Worm (Caenorhabditis elegans) whole organism, L2 larva: ENCODE data around the gene cex-1.

ENCODE experiments used
- C34F6.9 ChIP-seq: fragments of 150-350 bp; optimal IDR thresholded peaks from 2 replicates; lab custom pipeline; 2014; ENCODE audit warnings: missing biosample characterization, missing genetic modification characterization
- F13H6.1 ChIP-seq: sonication (generic microtip); optimal IDR thresholded peaks from 2 replicates; lab custom pipeline; 2016; ENCODE audit warnings: missing genetic modification characterization, missing compliant biosample characterization
- R02D3.7 ChIP-seq: fragments of 150-350 bp; optimal IDR thresholded peaks from 2 replicates; lab custom pipeline; 2014; ENCODE audit warnings: missing biosample characterization, missing genetic modification characterization
- ZK546.5 ChIP-seq: sonication (generic microtip); optimal IDR thresholded peaks from 2 replicates; lab custom pipeline; 2017; ENCODE audit warnings: missing biosample characterization, missing genetic modification characterization
- aly-2 ChIP-seq: fragments of 150-350 bp; optimal IDR thresholded peaks from 2 replicates; lab custom pipeline; 2014; ENCODE audit warnings: missing biosample characterization, missing genetic modification characterization
- ama-1 ChIP-seq: fragments of 150-350 bp; optimal IDR thresholded peaks from 2 replicates; lab custom pipeline; 2018; ENCODE audit warnings: inconsistent platforms
- ceh-82 ChIP-seq: fragments of 150-350 bp; optimal IDR thresholded peaks from 2 replicates; lab custom pipeline; 2014; ENCODE audit warnings: missing biosample characterization, missing genetic modification characterization
- crh-2 ChIP-seq: sonication (generic microtip); optimal IDR thresholded peaks from 2 replicates; lab custom pipeline; 2017; ENCODE audit warnings: missing biosample characterization, missing genetic modification characterization
- dmd-4 ChIP-seq: sonication (generic microtip); optimal IDR thresholded peaks from 2 replicates; lab custom pipeline; 2017; ENCODE audit warnings: missing biosample characterization, missing genetic modification characterization
- egl-27 ChIP-seq: sonication (generic microtip); optimal IDR thresholded peaks from 3 replicates; lab custom pipeline; 2017; ENCODE audit warnings: missing biosample characterization, missing genetic modification reagents, missing genetic modification characterization
- elt-1 ChIP-seq: fragments of 150-350 bp; optimal IDR thresholded peaks from 2 replicates; lab custom pipeline; 2014; ENCODE audit warnings: missing biosample characterization, missing genetic modification characterization
- fos-1 ChIP-seq: fragments of 150-350 bp; optimal IDR thresholded peaks from 2 replicates; lab custom pipeline; 2014; ENCODE audit warnings: missing biosample characterization, missing genetic modification characterization
- gmeb-1 ChIP-seq: fragments of 150-350 bp; optimal IDR thresholded peaks from 2 replicates; lab custom pipeline; 2014; ENCODE audit warnings: missing biosample characterization, missing genetic modification characterization
- lsy-2 ChIP-seq, 2 experiments: fragments of 150-350 bp in 1 of 2; sonication (generic microtip) in 1 of 2; optimal IDR thresholded peaks; 2 replicates each; lab custom pipeline; 2014 to 2017; ENCODE audit warnings: missing biosample characterization in 2 of 2, missing genetic modification characterization in 2 of 2
- mab-5 ChIP-seq: fragments of 150-350 bp; optimal IDR thresholded peaks from 2 replicates; lab custom pipeline; 2014; ENCODE audit warnings: missing biosample characterization, missing genetic modification characterization
- mbf-1 ChIP-seq: sonication (generic microtip); optimal IDR thresholded peaks from 2 replicates; lab custom pipeline; 2017; ENCODE audit warnings: missing biosample characterization, missing genetic modification characterization
- mdl-1 ChIP-seq, 2 experiments: fragments of 150-350 bp in 1 of 2; sonication (generic microtip) in 1 of 2; optimal IDR thresholded peaks; 2 replicates each; lab custom pipeline; 2017; ENCODE audit warnings: missing biosample characterization in 2 of 2, missing genetic modification characterization in 2 of 2
- nhr-11 ChIP-seq: fragments of 150-350 bp; optimal IDR thresholded peaks from 2 replicates; lab custom pipeline; 2014; ENCODE audit warnings: missing biosample characterization, missing genetic modification characterization
- nhr-21 ChIP-seq: fragments of 150-350 bp; optimal IDR thresholded peaks from 2 replicates; lab custom pipeline; 2014; ENCODE audit warnings: missing biosample characterization, missing genetic modification characterization
- nhr-237 ChIP-seq: fragments of 150-350 bp; optimal IDR thresholded peaks from 2 replicates; lab custom pipeline; 2014; ENCODE audit warnings: missing biosample characterization, missing genetic modification characterization
- nhr-25 ChIP-seq: fragments of 150-350 bp; sonication (generic microtip); optimal IDR thresholded peaks from 3 replicates; lab custom pipeline; 2014; ENCODE audit warnings: missing biosample characterization, missing genetic modification characterization
- nhr-77 ChIP-seq: fragments of 150-350 bp; optimal IDR thresholded peaks from 2 replicates; lab custom pipeline; 2014; ENCODE audit warnings: missing biosample characterization, missing genetic modification characterization
- peb-1 ChIP-seq: fragments of 150-350 bp; optimal IDR thresholded peaks from 2 replicates; lab custom pipeline; 2014; ENCODE audit warnings: missing biosample characterization, missing genetic modification characterization
- skn-1 ChIP-seq: sonication (generic microtip); optimal IDR thresholded peaks from 2 replicates; lab custom pipeline; 2017; ENCODE audit warnings: missing biosample characterization, missing genetic modification characterization
- sma-3 ChIP-seq: sonication (generic microtip); optimal IDR thresholded peaks from 2 replicates; lab custom pipeline; 2016; ENCODE audit warnings: missing genetic modification reagents, missing genetic modification characterization, missing compliant biosample characterization
- sma-9 ChIP-seq, 2 experiments: fragments of 150-350 bp in 1 of 2; sonication (generic microtip) in 1 of 2; optimal IDR thresholded peaks; 2 replicates each; lab custom pipeline; 2014 to 2016; ENCODE audit warnings: missing genetic modification characterization in 2 of 2, mild to moderate bottlenecking in 1 of 2, missing biosample characterization in 1 of 2, missing compliant biosample characterization in 1 of 2, missing genetic modification reagents in 1 of 2, moderate library complexity in 1 of 2
- unc-39 ChIP-seq: fragments of 150-350 bp; optimal IDR thresholded peaks from 2 replicates; lab custom pipeline; 2014; ENCODE audit warnings: missing biosample characterization, missing genetic modification characterization
- unc-62 ChIP-seq: fragments of 150-350 bp; optimal IDR thresholded peaks from 2 replicates; lab custom pipeline; 2014; ENCODE audit warnings: missing biosample characterization, missing genetic modification reagents, missing genetic modification characterization
- zag-1 ChIP-seq: fragments of 150-350 bp; optimal IDR thresholded peaks from 2 replicates; lab custom pipeline; 2014; ENCODE audit warnings: missing biosample characterization, missing genetic modification characterization
- ztf-1 ChIP-seq: fragments of 200-800 bp; sonication (Bioruptor generic); conservative IDR thresholded peaks from 2 replicates; pipeline ENCODE4 v1.3.6; 2022; ENCODE audit warnings: missing genetic modification characterization, missing compliant biosample characterization
- ztf-11 ChIP-seq: sonication (generic microtip); optimal IDR thresholded peaks from 2 replicates; lab custom pipeline; 2017; ENCODE audit warnings: missing biosample characterization, missing genetic modification characterization

Gene cex-1

ce11 chrII:5436833-5437232, 10.6 kb upstream of the cex-1 start, which contains the start of gene dct-5:
Gene dct-5, minus strand, starts transcription at chrII:5436933.
- TF ChIP-seq ama-1 (lab: Kevin White, UChicago): no peak
- TF ChIP-seq unc-39 (tag; lab: Kevin White, UChicago): no peak
- TF ChIP-seq fos-1 (tag; lab: Kevin White, UChicago): no peak
- no peak for TF ChIP-seq R02D3.7 (tag; lab: Kevin White, UChicago)
- no peak for TF ChIP-seq aly-2 (tag; lab: Kevin White, UChicago)
- TF ChIP-seq ZK546.5 (tag; lab: Kevin White, UChicago): no peak

- TF ChIP-seq peb-1 (no peak), dmd-4 (tag; lab: Kevin White, UChicago) (no peak), crh-2 (tag; lab: Kevin White, UChicago) (no peak), egl-27 (tag; lab: Kevin White, UChicago) (no peak)
Observed at ce11 chrII:5437586-5437985, 9.9 kb upstream of the cex-1 start, which contains the start of gene F07F6.1. Gene F07F6.1, plus strand, starts transcription at chrII:5437886.

- TF ChIP-seq dmd-4 (tag; lab: Kevin White, UChicago) (no peak), mbf-1 (no peak), unc-39 (tag; lab: Kevin White, UChicago) (no peak), zag-1 (no peak), ztf-1 (GFP tag; lab: Robert Waterston, UW) (no peak), lsy-2 (tag; optimal IDR thresholded peaks at IDR 0.05; lab: Kevin White, UChicago) (no peak)
Observed at ce11 chrII:5446506-5446905, 975 bp upstream of the cex-1 start, which contains the start of gene nmr-1. Gene nmr-1, minus strand, starts transcription at chrII:5446606.

DNA sequence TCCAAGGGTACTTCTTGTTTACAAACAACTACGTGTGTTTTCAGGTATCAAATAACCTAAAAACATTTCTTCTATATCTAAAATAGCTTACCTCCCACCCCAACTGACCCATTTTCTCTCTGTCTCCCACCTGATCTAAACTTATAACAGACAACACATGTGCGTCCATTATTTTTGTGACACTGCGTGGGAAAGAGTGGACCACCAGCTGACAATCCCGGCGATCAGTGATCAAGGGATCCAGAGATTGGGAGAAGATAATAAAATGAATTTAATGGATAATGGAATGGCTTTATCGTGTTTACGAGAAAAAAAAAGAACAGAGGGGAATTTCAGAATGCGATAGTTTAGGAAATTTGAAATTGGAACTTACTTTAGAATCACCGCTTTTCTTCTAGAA, 1.7 kb downstream of the cex-1 start:
- peak; percentile 60 for TF ChIP-seq sma-9 (GFP tag; optimal IDR thresholded peaks at IDR 0.05; lab: Kevin White, UChicago)
- TF ChIP-seq sma-9 (tag; optimal IDR thresholded peaks at IDR 0.05; lab: Kevin White, UChicago): no peak
- TF ChIP-seq mbf-1: no peak
- TF ChIP-seq F13H6.1 (tag; lab: Kevin White, UChicago): peak; percentile 52
- TF ChIP-seq crh-2 (tag; lab: Kevin White, UChicago): no peak

- TF ChIP-seq sma-3: peak; percentile 56
- no peak for TF ChIP-seq elt-1 (tag; lab: Kevin White, UChicago)
- TF ChIP-seq, all 48 proteins: peak for 1
Observed at ce11 chrII:5449620-5450019, 2.1 kb downstream of the cex-1 start.

- no peak for TF ChIP-seq nhr-25
- no peak for TF ChIP-seq egl-27 (tag; lab: Kevin White, UChicago)
- no peak for TF ChIP-seq ztf-11 (tag; lab: Kevin White, UChicago)
- TF ChIP-seq aly-2 (tag; lab: Kevin White, UChicago): no peak
- no peak for TF ChIP-seq ztf-1 (GFP tag; lab: Robert Waterston, UW)
- no peak for TF ChIP-seq C34F6.9 (tag; lab: Kevin White, UChicago)
- TF ChIP-seq nhr-21: no peak
- no peak for TF ChIP-seq dmd-4 (tag; lab: Kevin White, UChicago)
- no peak for TF ChIP-seq skn-1 (tag; lab: Kevin White, UChicago)
- no peak for TF ChIP-seq R02D3.7 (tag; lab: Kevin White, UChicago)
- TF ChIP-seq elt-1 (tag; lab: Kevin White, UChicago): no peak
- no peak for TF ChIP-seq mab-5 (tag; lab: Kevin White, UChicago)
- TF ChIP-seq mdl-1 (tag; optimal IDR thresholded peaks at IDR 0.05; lab: Kevin White, UChicago): no peak
- no peak for TF ChIP-seq gmeb-1 (tag; lab: Kevin White, UChicago)
- TF ChIP-seq lsy-2 (tag; optimal IDR thresholded peaks at IDR 0.05; lab: Kevin White, UChicago): no peak
- no peak for TF ChIP-seq zag-1
- TF ChIP-seq nhr-77: no peak
- TF ChIP-seq sma-3: no peak
- TF ChIP-seq ZK546.5 (tag; lab: Kevin White, UChicago): no peak
- TF ChIP-seq nhr-11 (tag; lab: Kevin White, UChicago): no peak
Observed at ce11 chrII:5451278-5451677, 3.8 kb downstream of the cex-1 start.

- TF ChIP-seq zag-1 (no peak), ceh-82 (no peak), ztf-1 (GFP tag; lab: Robert Waterston, UW) (no peak), nhr-237 (tag; lab: Kevin White, UChicago) (no peak), unc-62 (GFP tag; lab: Kevin White, UChicago) (no peak)
- TF ChIP-seq, all 48 proteins: peak for 0
Observed at ce11 chrII:5453547-5453946, 6.1 kb downstream of the cex-1 start, which contains the start of gene dhs-5. Gene dhs-5, plus strand, starts transcription at chrII:5453847.
